Fruit fly (Drosophila melanogaster) whole organism, prepupa: ENCODE data around the gene Ypel.

ENCODE experiments used
- Blimp-1 ChIP-seq: fragments of 200-800 bp; sonication (Bioruptor generic); optimal IDR thresholded peaks from 3 replicates; lab custom pipeline; 2017; ENCODE audit warnings: missing biosample characterization, missing genetic modification characterization, mild to moderate bottlenecking, moderate library complexity, missing genetic modification reagents
- CG15336 ChIP-seq: fragments of 200-800 bp; sonication (Bioruptor generic); IDR thresholded peaks from 2 replicates; pipeline ENCODE4 v1.3.6; 2022; ENCODE audit warnings: missing biosample characterization, missing genetic modification characterization
- CG8632 ChIP-seq: fragments of 200-800 bp; sonication (Bioruptor generic); optimal IDR thresholded peaks from 3 replicates; lab custom pipeline; 2016; ENCODE audit warnings: missing biosample characterization, missing genetic modification characterization
- Ets96B ChIP-seq: fragments of 200-800 bp; optimal IDR thresholded peaks from 2 replicates; lab custom pipeline; 2019; ENCODE audit warnings: missing biosample characterization, mild to moderate bottlenecking, missing genetic modification characterization, moderate library complexity
- Met ChIP-seq: fragments of 200-800 bp; sonication (Bioruptor generic); optimal IDR thresholded peaks from 3 replicates; lab custom pipeline; 2016; ENCODE audit warnings: missing biosample characterization, missing genetic modification characterization
- Sox14 ChIP-seq: fragments of 200-800 bp; sonication (Bioruptor generic); optimal IDR thresholded peaks from 3 replicates; lab custom pipeline; 2016; ENCODE audit warnings: missing biosample characterization, missing genetic modification characterization
- achi ChIP-seq: fragments of 200-800 bp; sonication (Bioruptor generic); optimal IDR thresholded peaks from 3 replicates; lab custom pipeline; 2016; ENCODE audit warnings: missing biosample characterization, missing genetic modification characterization

DNA sequence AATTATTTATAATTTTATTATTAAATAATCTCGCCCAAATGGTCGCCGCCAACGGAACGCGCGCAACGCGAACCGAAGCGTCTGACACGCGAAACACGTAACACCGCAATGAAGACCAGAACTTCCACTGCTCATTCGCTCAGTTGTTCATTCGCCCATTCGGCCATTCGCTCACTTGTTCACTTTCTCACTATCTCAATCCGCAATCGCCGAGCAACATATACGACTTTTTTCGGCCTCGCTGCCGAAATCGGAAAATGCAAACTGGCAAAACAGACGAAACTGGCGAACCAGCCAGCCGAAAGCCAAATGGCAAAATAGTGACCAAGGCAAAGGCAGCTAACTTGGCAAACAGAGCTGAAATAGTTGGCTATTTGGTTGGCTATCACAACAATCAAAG, 37.8 kb upstream of the Ypel start:
- TF ChIP-seq Ets96B (tag; lab: Kevin White, UChicago) (no peak), Sox14 (GFP tag; lab: Kevin White, UChicago) (no peak), Met (GFP tag; lab: Kevin White, UChicago) (no peak), achi (GFP tag; lab: Kevin White, UChicago) (no peak), CG15336 (no peak), CG8632 (GFP tag; lab: Kevin White, UChicago) (no peak), Blimp-1 (GFP tag; lab: Kevin White, UChicago) (no peak)
